Worm (Caenorhabditis elegans) whole organism, L3 larva: ENCODE results near the gene C15C7.6.

ENCODE experiments used
- R02D3.7 ChIP-seq: fragments of 150-350 bp; optimal IDR thresholded peaks from 2 replicates; lab custom pipeline; 2014; ENCODE audit warnings: missing biosample characterization, missing genetic modification characterization
- ZK546.5 ChIP-seq: sonication (generic microtip); optimal IDR thresholded peaks from 2 replicates; lab custom pipeline; 2017; ENCODE audit warnings: missing biosample characterization, missing genetic modification characterization
- aly-2 ChIP-seq: fragments of 150-350 bp; optimal IDR thresholded peaks from 2 replicates; lab custom pipeline; 2014; ENCODE audit warnings: missing biosample characterization, missing genetic modification characterization
- ama-1 ChIP-seq: fragments of 150-350 bp; optimal IDR thresholded peaks from 2 replicates; lab custom pipeline; 2018
- ceh-16 ChIP-seq: sonication (generic microtip); optimal IDR thresholded peaks from 2 replicates; lab custom pipeline; 2017; ENCODE audit warnings: missing biosample characterization, missing genetic modification characterization
- ceh-28 ChIP-seq: fragments of 150-350 bp; optimal IDR thresholded peaks from 2 replicates; lab custom pipeline; 2014; ENCODE audit warnings: missing biosample characterization, missing genetic modification reagents, missing genetic modification characterization
- ceh-82 ChIP-seq: fragments of 150-350 bp; optimal IDR thresholded peaks from 2 replicates; lab custom pipeline; 2014; ENCODE audit warnings: missing biosample characterization, missing genetic modification characterization
- ceh-9 ChIP-seq: sonication (generic microtip); optimal IDR thresholded peaks from 2 replicates; lab custom pipeline; 2018; ENCODE audit warnings: missing biosample characterization, missing genetic modification characterization
- daf-12 ChIP-seq: fragments of 150-350 bp; optimal IDR thresholded peaks from 2 replicates; lab custom pipeline; 2014; ENCODE audit warnings: missing biosample characterization, missing genetic modification reagents, missing genetic modification characterization
- egl-27 ChIP-seq: sonication (generic microtip); optimal IDR thresholded peaks from 4 replicates; lab custom pipeline; 2017; ENCODE audit warnings: missing biosample characterization, missing genetic modification reagents, missing genetic modification characterization
- egl-5 ChIP-seq: fragments of 150-350 bp; optimal IDR thresholded peaks from 2 replicates; lab custom pipeline; 2017; ENCODE audit warnings: missing biosample characterization, missing genetic modification reagents, missing genetic modification characterization, inconsistent platforms
- elt-1 ChIP-seq: fragments of 150-350 bp; optimal IDR thresholded peaks from 2 replicates; lab custom pipeline; 2014; ENCODE audit warnings: missing biosample characterization, missing genetic modification characterization
- elt-2 ChIP-seq: sonication (generic microtip); optimal IDR thresholded peaks from 2 replicates; lab custom pipeline; 2016; ENCODE audit warnings: missing genetic modification reagents, mild to moderate bottlenecking, missing genetic modification characterization, missing compliant biosample characterization
- elt-3 ChIP-seq, 3 experiments: fragments of 150-350 bp in 1 of 3; sonication (generic microtip) in 2 of 3; optimal IDR thresholded peaks; 2 replicates in 2 of 3; 4 replicates in 1 of 3; lab custom pipeline; 2014 to 2017; ENCODE audit warnings: missing biosample characterization in 3 of 3, missing genetic modification characterization in 3 of 3
- eor-1 ChIP-seq, 2 experiments: fragments of 150-350 bp; optimal IDR thresholded peaks; 2 replicates each; lab custom pipeline; 2014 to 2018; ENCODE audit warnings: missing biosample characterization in 2 of 2, missing genetic modification characterization in 2 of 2
- fkh-10 ChIP-seq: sonication (generic microtip); optimal IDR thresholded peaks from 2 replicates; lab custom pipeline; 2017; ENCODE audit warnings: missing biosample characterization, missing genetic modification reagents, missing genetic modification characterization
- fkh-2 ChIP-seq: fragments of 150-350 bp; optimal IDR thresholded peaks from 2 replicates; lab custom pipeline; 2014; ENCODE audit warnings: missing biosample characterization, missing genetic modification reagents, missing genetic modification characterization
- fos-1 ChIP-seq: fragments of 150-350 bp; optimal IDR thresholded peaks from 2 replicates; lab custom pipeline; 2014; ENCODE audit warnings: missing biosample characterization, missing genetic modification characterization
- jun-1 ChIP-seq: fragments of 150-350 bp; optimal IDR thresholded peaks from 2 replicates; lab custom pipeline; 2014; ENCODE audit warnings: missing biosample characterization, missing genetic modification reagents, missing genetic modification characterization
- lin-15B ChIP-seq: fragments of 150-350 bp; optimal IDR thresholded peaks from 2 replicates; lab custom pipeline; 2014; ENCODE audit warnings: missing biosample characterization, missing genetic modification characterization
- lin-39 ChIP-seq: fragments of 150-350 bp; optimal IDR thresholded peaks from 2 replicates; lab custom pipeline; 2018; ENCODE audit warnings: missing biosample characterization, missing genetic modification reagents, missing genetic modification characterization
- lsy-12 ChIP-seq: sonication (generic microtip); optimal IDR thresholded peaks from 2 replicates; lab custom pipeline; 2016; ENCODE audit warnings: mild to moderate bottlenecking, missing genetic modification characterization, missing compliant biosample characterization
- mdl-1 ChIP-seq: fragments of 150-350 bp; optimal IDR thresholded peaks from 2 replicates; lab custom pipeline; 2014; ENCODE audit warnings: missing biosample characterization, missing genetic modification characterization
- mml-1 ChIP-seq: fragments of 150-350 bp; sonication (generic microtip); optimal IDR thresholded peaks from 3 replicates; lab custom pipeline; 2014; ENCODE audit warnings: missing biosample characterization, missing genetic modification characterization
- nfya-1 ChIP-seq: sonication (generic microtip); optimal IDR thresholded peaks from 2 replicates; lab custom pipeline; 2017; ENCODE audit warnings: missing genetic modification characterization, mild to moderate bottlenecking, missing compliant biosample characterization, antibody characterized with exemption, moderate library complexity; ENCODE audit not compliant: insufficient read depth
- nhr-11 ChIP-seq: fragments of 150-350 bp; optimal IDR thresholded peaks from 2 replicates; lab custom pipeline; 2014; ENCODE audit warnings: missing biosample characterization, missing genetic modification characterization
- nhr-12 ChIP-seq: fragments of 150-350 bp; optimal IDR thresholded peaks from 2 replicates; lab custom pipeline; 2014; ENCODE audit warnings: missing biosample characterization, missing genetic modification characterization
- nhr-23 ChIP-seq: fragments of 150-350 bp; optimal IDR thresholded peaks from 2 replicates; lab custom pipeline; 2014; ENCODE audit warnings: missing biosample characterization, missing genetic modification reagents, missing genetic modification characterization
- nhr-237 ChIP-seq: fragments of 150-350 bp; optimal IDR thresholded peaks from 2 replicates; lab custom pipeline; 2014; ENCODE audit warnings: missing biosample characterization, missing genetic modification characterization
- nhr-25 ChIP-seq: sonication (generic microtip); optimal IDR thresholded peaks from 2 replicates; lab custom pipeline; 2017; ENCODE audit warnings: missing biosample characterization, missing genetic modification characterization
- nhr-28 ChIP-seq: fragments of 150-350 bp; optimal IDR thresholded peaks from 2 replicates; lab custom pipeline; 2014; ENCODE audit warnings: missing biosample characterization, missing genetic modification characterization
- nhr-43 ChIP-seq: sonication (generic microtip); optimal IDR thresholded peaks from 2 replicates; lab custom pipeline; 2016; ENCODE audit warnings: mild to moderate bottlenecking, missing genetic modification characterization, missing compliant biosample characterization; ENCODE audit not compliant: poor library complexity, severe bottlenecking
- nhr-67 ChIP-seq: fragments of 150-350 bp; optimal IDR thresholded peaks from 2 replicates; lab custom pipeline; 2014; ENCODE audit warnings: missing biosample characterization, missing genetic modification characterization
- nhr-77 ChIP-seq: fragments of 150-350 bp; optimal IDR thresholded peaks from 2 replicates; lab custom pipeline; 2014; ENCODE audit warnings: missing biosample characterization, missing genetic modification characterization
- pqm-1 ChIP-seq: fragments of 150-350 bp; optimal IDR thresholded peaks from 2 replicates; lab custom pipeline; 2017; ENCODE audit warnings: missing biosample characterization, missing genetic modification characterization, inconsistent platforms
- sea-2 ChIP-seq: fragments of 150-350 bp; sonication (generic microtip); optimal IDR thresholded peaks from 4 replicates; lab custom pipeline; 2014; ENCODE audit warnings: missing biosample characterization, missing genetic modification reagents, missing genetic modification characterization
- skn-1 ChIP-seq: fragments of 150-350 bp; optimal IDR thresholded peaks from 2 replicates; lab custom pipeline; 2014; ENCODE audit warnings: missing biosample characterization, missing genetic modification characterization
- snpc-4 ChIP-seq: fragments of 150-350 bp; optimal IDR thresholded peaks from 2 replicates; lab custom pipeline; 2014; ENCODE audit warnings: missing biosample characterization, missing genetic modification characterization
- tbx-2 ChIP-seq: sonication (generic microtip); optimal IDR thresholded peaks from 2 replicates; lab custom pipeline; 2016; ENCODE audit warnings: mild to moderate bottlenecking, missing genetic modification characterization, missing compliant biosample characterization
- unc-62 ChIP-seq: fragments of 150-350 bp; sonication (generic microtip); optimal IDR thresholded peaks from 4 replicates; lab custom pipeline; 2014; ENCODE audit warnings: missing biosample characterization, missing genetic modification reagents, missing genetic modification characterization
- zag-1 ChIP-seq: fragments of 150-350 bp; optimal IDR thresholded peaks from 2 replicates; lab custom pipeline; 2014; ENCODE audit warnings: missing biosample characterization, missing genetic modification characterization
- ztf-11 ChIP-seq: fragments of 150-350 bp; optimal IDR thresholded peaks from 2 replicates; lab custom pipeline; 2014; ENCODE audit warnings: missing biosample characterization, missing genetic modification characterization
- ztf-4 ChIP-seq: fragments of 150-350 bp; optimal IDR thresholded peaks from 2 replicates; lab custom pipeline; 2014; ENCODE audit warnings: missing biosample characterization, missing genetic modification characterization

C15C7.6 gene

ce11 chrX:3159542-3159941, 10.8 kb downstream of the C15C7.6 start, which contains the start of gene gcc-1 (continued):
- TF ChIP-seq lin-15B (tag; lab: Kevin White, UChicago), result peak; percentile 15
- no peak for TF ChIP-seq ceh-82
- no peak for TF ChIP-seq lsy-12 (tag; lab: Kevin White, UChicago)

ce11 chrX:3156062-3156791, 14.1 kb downstream of the C15C7.6 start:
- TF ChIP-seq zag-1 (tag; lab: Kevin White, UChicago) (no peak), nhr-25 (tag; lab: Kevin White, UChicago) (peak; percentile 28), nhr-43 (tag; lab: Kevin White, UChicago) (no peak), pqm-1 (peak; percentile 7), ceh-16 (tag; lab: Kevin White, UChicago) (no peak), nhr-28 (tag; lab: Kevin White, UChicago) (no peak), fos-1 (tag; lab: Kevin White, UChicago) (no peak), ama-1 (lab: Kevin White, UChicago) (no peak), ztf-4 (tag; lab: Kevin White, UChicago) (no peak), jun-1 (tag; lab: Kevin White, UChicago) (no peak), egl-5 (tag; lab: Kevin White, UChicago) (peak; percentile 59), snpc-4 (tag; lab: Kevin White, UChicago) (no peak), elt-2 (tag; lab: Kevin White, UChicago) (no peak), ZK546.5 (no peak), egl-27 (tag; lab: Kevin White, UChicago) (no peak), nhr-237 (tag; lab: Kevin White, UChicago) (no peak), nhr-11 (tag; lab: Kevin White, UChicago) (no peak), mdl-1 (tag; lab: Kevin White, UChicago) (no peak), elt-3 (tag; optimal IDR thresholded peaks at IDR 0.05; lab: Kevin White, UChicago) (peak in 1 of 3 experiments; percentile 5), R02D3.7 (tag; lab: Kevin White, UChicago) (no peak), fkh-10 (GFP tag; lab: Kevin White, UChicago) (no peak), aly-2 (tag; lab: Kevin White, UChicago) (no peak), daf-12 (tag; lab: Kevin White, UChicago) (no peak), unc-62 (GFP tag; lab: Kevin White, UChicago) (no peak), nhr-12 (tag; lab: Kevin White, UChicago) (no peak), ceh-9 (tag; lab: Kevin White, UChicago) (no peak), sea-2 (GFP tag; lab: Kevin White, UChicago) (no peak), lsy-12 (tag; lab: Kevin White, UChicago) (no peak), fkh-2 (tag; lab: Kevin White, UChicago) (no peak), skn-1 (tag; lab: Kevin White, UChicago) (no peak), elt-1 (peak; percentile 38), mml-1 (tag; lab: Kevin White, UChicago) (no peak), lin-39 (tag; lab: Kevin White, UChicago) (no peak), nfya-1 (no peak), nhr-67 (tag; lab: Kevin White, UChicago) (no peak), nhr-23 (peak; percentile 85), ztf-11 (tag; lab: Kevin White, UChicago) (no peak), nhr-77 (tag; lab: Kevin White, UChicago) (no peak), tbx-2 (tag; lab: Kevin White, UChicago) (no peak), eor-1 (tag; optimal IDR thresholded peaks at IDR 0.05; lab: Kevin White, UChicago) (no peak), ceh-82 (no peak), ceh-28 (no peak)
